Fruit fly (Drosophila melanogaster) Kc167 (cell line): Measurements from ENCODE around the gene Irk1.

ENCODE experiments used
- Myc ChIP-seq: fragments of >200 bp; optimal IDR thresholded peaks from 2 replicates; lab custom pipeline; 2017; ENCODE audit warnings: missing external identifiers
- Sin3A ChIP-seq: fragments of >200 bp; optimal IDR thresholded peaks from 2 replicates; lab custom pipeline; 2018; ENCODE audit warnings: missing external identifiers
- h ChIP-seq: fragments of >200 bp; optimal IDR thresholded peaks from 3 replicates; lab custom pipeline; 2018; ENCODE audit warnings: missing external identifiers
- insv ChIP-seq: fragments of >200 bp; optimal IDR thresholded peaks from 3 replicates; lab custom pipeline; 2018; ENCODE audit warnings: missing external identifiers
- psq ChIP-seq: fragments of >200 bp; optimal IDR thresholded peaks from 2 replicates; lab custom pipeline; 2017; ENCODE audit warnings: missing external identifiers
- ttk ChIP-seq: sonication (Bioruptor generic); optimal IDR thresholded peaks from 2 replicates; lab custom pipeline; 2017; ENCODE audit warnings: missing external identifiers

Gene Irk1

DNA sequence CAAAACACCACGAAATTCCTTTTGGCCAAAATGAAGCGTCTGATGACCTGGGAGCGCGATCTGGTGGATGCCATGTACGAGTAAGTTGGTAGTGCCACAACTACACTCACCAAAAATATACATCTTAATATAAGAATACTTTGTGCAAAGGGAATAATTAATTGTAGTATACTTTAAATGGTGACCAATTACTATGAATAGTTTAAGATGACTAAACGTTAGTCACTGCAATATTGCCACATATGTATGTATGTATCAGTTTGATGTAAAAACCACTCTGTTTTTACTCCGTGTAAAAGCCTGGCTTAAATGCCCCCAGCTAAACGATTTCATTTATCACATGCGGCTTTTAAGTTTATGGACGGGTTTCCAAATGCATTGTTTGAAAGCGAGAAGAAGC lies 6.6 kb downstream of the Irk1 start:
- no peak for TF ChIP-seq Sin3A
- TF ChIP-seq ttk, result no peak
- TF ChIP-seq insv (lab: Kevin White, UChicago), result no peak
- TF ChIP-seq psq, result no peak
- TF ChIP-seq Myc, result no peak
- TF ChIP-seq h, result no peak

DNA sequence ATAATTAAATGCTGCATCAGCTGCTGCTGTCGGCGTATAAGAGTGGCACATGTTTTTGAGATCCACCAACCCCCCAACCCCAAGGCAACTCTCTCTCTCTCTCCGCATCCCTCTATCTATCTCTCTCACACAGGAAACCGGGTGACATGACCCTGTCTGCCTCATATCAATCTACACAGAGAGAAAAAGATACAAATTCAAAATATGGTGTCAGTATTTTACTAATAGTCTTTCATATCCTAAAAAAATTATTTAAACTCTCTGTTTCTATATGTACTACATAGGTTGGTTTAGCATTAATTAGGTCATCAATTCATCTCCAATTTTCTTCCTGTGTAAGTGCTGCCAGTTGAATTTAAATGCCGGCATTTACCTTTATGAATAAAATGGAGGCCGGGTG lies 7.3 kb downstream of the Irk1 start:
- TF ChIP-seq psq, result no peak
- TF ChIP-seq Myc, result no peak
- no peak for TF ChIP-seq insv (lab: Kevin White, UChicago)
- TF ChIP-seq h, result no peak
- no peak for TF ChIP-seq Sin3A
- no peak for TF ChIP-seq ttk

DNA sequence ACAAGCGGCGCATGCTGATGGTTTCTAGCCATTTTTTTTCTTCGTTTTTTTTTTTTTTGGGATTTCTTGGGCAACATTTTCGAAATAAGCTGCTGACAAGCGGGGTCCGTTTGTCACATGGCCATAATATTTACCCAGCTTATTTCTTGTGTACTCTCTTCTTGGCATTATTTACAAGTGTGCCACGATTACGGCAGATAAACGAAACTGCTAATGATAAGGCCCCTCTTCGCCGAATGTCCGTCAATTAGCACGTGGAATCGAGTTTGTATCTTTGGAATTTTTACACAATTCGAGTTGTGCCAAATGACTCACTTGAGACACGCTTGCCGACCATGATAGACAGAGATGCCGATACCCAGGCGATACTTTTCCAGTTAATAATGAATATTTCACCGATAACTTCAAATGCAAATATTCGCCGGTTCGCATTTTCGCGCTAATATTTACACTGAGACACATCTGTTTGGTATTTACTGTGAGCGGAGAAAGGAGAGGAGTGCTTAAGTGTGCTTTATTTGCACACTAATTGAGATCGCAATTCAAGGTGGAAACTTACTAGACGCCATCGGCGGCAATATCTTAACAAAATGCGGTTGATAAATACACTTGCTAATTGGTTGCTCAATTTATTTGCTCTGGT lies 8.4 kb downstream of the Irk1 start:
- no peak for TF ChIP-seq Sin3A
- no peak for TF ChIP-seq ttk
- no peak for TF ChIP-seq Myc
- no peak for TF ChIP-seq psq
- no peak for TF ChIP-seq h
- no peak for TF ChIP-seq insv (lab: Kevin White, UChicago)

DNA sequence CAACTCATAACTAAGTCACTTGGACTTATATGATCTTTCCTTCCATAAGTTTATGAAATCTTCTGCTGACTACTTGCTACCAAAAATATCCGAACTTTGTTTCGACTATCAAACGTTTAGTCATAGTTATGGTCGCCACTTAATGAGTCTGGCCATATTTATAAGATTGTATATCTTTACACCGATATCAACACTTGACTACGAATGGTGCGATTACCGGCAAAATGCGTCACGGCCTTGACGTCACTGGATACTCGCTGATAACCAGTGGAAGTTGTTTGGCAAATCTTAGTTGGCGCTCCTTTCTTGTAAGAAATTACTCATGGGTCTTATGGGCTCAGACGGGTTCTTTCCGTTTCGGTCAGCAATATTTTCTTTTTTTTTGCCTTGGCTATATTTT lies 9.3 kb downstream of the Irk1 start:
- TF ChIP-seq h (no peak), Myc (no peak), Sin3A (no peak), ttk (no peak), psq (no peak), insv (lab: Kevin White, UChicago) (no peak)

DNA sequence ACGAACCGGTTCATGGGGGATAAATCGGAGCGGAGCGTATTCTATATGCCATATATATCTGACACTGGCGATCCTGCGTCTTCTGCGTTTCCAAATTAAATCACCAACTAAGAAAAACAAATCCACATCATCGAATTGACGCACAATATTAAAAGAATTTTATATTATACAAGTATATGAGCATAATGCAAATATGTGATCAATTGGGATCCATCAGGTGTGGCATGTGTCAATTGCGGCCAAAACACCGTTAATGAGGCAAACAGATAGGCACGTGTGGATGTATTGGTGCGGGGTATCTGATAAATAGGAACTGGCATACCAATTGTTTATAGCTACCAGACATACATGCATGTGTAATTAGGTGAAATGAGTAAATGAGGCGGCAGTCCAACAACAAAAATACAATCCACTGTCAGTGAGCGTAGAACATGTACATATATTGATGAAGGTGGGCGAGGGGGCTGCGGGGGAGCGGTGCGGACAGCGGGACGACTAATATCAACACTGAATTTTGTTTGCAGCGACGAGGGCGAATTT lies 10.0 kb downstream of the Irk1 start:
- TF ChIP-seq Sin3A (no peak), Myc (no peak), ttk (no peak), insv (lab: Kevin White, UChicago) (no peak), psq (no peak), h (no peak)

DNA sequence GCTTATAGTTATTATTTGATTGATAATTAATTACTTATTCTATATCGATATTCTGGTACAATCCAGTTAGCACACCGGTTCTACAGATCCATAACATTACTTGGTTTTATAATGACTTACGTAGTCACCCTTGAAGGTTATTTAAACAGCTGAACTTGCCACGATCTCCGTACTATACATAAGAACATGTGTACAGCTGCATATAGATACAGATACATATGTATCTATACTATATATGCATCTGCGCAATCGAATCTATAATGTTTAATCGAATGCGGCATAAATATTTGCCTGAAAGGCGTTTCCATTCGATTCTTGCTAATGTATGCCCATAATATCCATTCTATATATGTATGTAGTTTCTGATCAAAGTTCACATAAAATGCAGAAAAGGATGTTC lies 11.2 kb downstream of the Irk1 start:
- TF ChIP-seq h (no peak), ttk (no peak), Myc (no peak), insv (lab: Kevin White, UChicago) (no peak), Sin3A (no peak), psq (no peak)

DNA sequence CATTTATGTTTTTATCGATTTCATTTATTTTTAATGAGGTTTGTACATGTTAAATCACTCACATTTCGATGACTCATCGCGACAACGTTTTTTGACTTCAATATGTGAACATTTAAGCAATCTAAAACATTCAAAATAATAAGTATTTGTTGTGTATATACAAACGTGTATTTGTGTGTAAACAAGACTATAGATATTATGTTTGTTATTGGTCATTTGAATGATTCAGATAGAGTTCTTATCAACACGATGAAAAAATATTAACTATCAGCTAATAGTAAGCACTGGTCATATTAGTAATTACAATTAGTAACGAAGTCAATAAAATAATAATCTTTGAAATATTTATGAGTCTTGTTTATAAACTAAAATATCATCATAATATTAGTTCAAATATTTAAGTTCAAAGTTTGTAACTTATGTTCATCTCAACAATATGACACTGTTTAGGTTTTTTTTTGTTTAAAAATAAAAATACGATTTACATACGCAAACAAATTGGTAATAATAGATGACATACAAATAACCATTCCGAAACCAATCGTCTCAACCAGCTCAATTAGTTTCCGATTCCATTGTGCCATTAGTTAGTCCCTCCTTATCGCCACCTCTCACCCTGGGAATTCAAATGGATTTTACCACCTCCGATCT lies 13.0 kb downstream of the Irk1 start:
- TF ChIP-seq psq, result no peak
- TF ChIP-seq ttk, result no peak
- TF ChIP-seq h, result no peak
- no peak for TF ChIP-seq Myc
- TF ChIP-seq Sin3A, result no peak
- TF ChIP-seq insv (lab: Kevin White, UChicago), result no peak

DNA sequence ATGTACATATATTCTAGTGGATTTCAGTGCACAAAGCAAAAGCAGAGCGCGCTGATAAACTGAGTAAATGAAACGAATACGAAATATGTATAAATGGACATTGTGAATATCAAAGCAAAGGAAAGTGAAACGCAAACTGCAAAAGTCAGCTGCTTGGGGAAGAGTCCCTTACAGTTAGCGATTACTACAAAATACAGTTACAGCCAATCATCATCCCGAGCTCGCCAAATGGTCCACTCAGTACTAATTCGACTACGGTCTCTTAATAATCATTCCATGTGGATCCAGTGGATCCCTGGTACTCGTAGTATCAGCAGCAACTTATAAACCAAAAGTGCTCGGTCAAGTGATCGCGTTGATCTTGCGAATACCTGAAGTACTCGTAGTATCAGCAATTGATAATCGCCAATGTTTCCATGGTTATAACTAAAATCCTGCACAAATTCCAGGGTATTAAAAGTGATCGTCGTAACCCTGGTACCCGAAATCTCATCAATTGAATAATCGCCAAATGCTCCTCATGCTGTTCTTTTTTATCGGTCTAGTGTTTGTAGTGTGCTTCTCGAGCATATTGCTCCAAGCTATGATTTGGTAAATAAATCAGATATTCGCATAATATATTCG lies 13.7 kb downstream of the Irk1 start:
- no peak for TF ChIP-seq Myc
- no peak for TF ChIP-seq Sin3A
- no peak for TF ChIP-seq insv (lab: Kevin White, UChicago)
- TF ChIP-seq ttk, result no peak
- no peak for TF ChIP-seq psq
- TF ChIP-seq h, result no peak

DNA sequence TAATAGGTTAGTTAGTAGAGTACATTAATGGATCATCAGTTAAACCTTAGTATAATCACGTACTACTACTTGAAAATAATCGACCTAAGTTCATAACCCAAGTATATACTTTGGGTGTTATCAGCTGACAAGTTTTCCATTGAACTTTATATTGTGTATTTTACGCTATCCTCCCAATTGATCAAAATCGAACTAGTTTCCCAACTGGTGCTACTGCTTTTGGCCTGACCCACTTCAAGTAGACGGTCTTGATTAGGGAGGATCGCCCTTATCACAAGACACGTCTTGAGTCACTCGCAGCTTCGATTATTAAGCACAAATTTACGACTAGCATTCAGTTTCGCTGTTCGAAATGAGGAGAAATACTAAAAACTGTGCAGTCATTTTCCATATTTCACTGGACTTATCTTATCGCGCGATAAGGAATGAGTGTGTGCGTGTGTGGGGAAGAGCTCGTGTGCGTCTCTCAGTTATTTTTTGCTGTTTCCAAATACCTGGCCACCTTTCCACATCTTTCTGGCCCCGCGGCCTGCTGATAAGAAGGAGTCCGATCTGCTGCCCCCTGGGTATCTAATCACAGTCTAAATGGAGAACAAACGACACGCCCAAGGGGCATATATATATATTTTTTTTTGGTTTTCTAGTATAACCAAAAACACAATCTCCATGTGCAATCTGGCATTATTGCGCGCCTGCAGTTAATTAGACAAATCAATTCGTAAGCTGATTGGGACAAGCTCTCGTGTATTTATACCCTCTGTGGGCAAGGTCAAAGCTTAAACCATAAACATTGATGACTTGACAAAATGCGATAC lies 21.2 kb downstream of the Irk1 start:
- no peak for TF ChIP-seq psq
- no peak for TF ChIP-seq insv (lab: Kevin White, UChicago)
- TF ChIP-seq ttk, result no peak

DNA sequence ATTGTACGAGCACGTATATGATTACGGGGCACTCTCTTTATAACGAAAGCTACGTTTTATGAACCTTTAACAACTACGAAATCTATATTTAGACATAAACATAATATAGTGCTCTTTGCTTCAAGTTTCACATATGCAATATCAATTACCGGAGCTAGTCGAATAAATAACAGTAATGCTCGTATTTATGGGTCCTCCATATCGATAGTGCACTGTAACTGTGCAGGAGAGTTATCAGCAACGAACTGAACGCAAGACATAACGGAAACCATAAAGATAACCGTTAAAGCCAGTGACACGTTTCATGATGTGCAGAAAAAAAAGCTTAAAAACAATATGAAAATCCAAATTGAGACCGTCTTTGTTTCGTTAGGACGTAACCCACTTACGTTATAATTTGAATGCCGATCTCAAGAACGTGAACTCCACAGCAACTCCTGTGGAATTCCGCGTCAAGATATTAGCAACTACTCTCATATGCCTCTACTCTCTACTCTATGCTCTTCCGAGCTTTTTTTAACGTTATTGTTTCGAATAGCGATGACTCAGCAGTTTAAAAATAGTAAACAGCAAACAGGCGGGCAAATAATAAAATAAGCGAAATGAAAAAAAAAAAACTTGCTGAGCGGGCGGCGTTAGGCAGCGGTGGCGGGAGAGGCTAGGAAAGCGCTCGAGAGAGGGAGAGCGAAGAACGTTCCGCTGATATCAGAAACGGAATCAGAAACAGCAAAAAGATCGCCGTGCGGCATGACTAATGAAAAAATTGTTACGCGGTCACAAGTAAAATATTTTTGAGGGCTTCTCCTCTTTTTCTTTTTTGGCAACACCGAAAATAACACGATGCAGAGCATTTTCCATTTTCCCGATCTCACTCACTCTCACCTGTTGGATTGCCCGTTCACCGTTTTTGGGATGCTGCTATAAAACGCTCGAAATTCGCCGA lies 22.1 kb downstream of the Irk1 start:
- TF ChIP-seq Sin3A (no peak), insv (lab: Kevin White, UChicago) (no peak), ttk (no peak), psq (no peak), h (no peak), Myc (no peak)

DNA sequence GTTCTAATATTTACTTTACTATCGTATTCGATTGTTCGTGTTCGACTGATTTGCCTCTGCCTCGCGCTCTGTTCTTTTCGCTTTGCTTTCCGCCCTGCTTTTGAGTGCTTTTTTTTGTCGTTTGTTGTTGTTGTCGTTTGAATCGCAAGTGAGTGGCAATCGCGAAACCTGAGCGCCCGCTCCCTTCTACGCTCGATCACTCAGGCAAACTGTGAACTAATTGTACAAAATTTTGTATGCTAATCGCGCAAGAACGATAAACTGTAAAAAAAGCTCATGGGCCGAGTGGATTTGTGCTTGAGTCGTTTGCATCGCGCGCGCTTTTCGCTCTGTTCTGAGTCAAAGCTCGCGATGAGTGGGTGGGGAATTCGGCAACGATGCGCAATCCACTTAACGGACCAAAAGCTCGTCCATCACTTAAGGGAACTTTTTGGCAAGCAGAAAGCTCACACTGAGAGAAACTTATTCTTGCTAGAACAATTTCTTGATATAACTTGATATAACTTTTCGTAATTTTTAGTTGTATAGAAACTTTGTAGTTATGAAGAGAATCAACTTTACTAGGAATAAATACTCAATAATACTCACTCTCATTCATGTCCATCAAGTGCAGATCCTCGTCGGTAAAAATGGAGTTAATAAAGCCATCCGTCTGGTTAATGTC lies 23.1 kb downstream of the Irk1 start:
- TF ChIP-seq Myc (no peak), ttk (no peak), h (no peak), Sin3A (no peak), insv (lab: Kevin White, UChicago) (no peak), psq (no peak)

DNA sequence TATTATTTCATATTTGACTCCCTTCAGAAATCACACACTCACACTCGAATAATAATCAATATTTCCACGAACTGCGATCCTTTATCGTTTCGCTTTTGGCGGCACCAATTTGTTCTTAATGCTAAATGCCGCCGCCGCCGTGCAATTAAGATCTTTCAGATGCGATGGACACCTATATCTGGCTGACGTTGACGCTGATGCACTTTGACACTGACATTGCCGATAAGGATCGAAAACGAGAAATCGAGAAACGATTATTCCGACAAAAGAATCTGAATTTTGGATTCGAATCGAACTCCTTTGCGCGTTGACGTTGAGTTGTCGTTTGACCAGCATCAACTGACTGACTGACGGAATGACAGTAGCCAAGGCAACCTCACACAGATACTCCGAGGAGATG lies 24.9 kb downstream of the Irk1 start:
- TF ChIP-seq psq (no peak), Myc (no peak), insv (lab: Kevin White, UChicago) (no peak), h (no peak), Sin3A (no peak), ttk (no peak)
